Worm (Caenorhabditis elegans) whole organism, L3 larva: ENCODE results near the gene C06C3.3.

Source experiments
- aly-2 ChIP-seq: fragments of 150-350 bp; optimal IDR thresholded peaks from 2 replicates; lab custom pipeline; 2014; ENCODE audit warnings: missing biosample characterization, missing genetic modification characterization
- elt-3 ChIP-seq, 3 experiments: fragments of 150-350 bp in 1 of 3; sonication (generic microtip) in 2 of 3; optimal IDR thresholded peaks; 2 replicates in 2 of 3; 4 replicates in 1 of 3; lab custom pipeline; 2014 to 2017; ENCODE audit warnings: missing biosample characterization in 3 of 3, missing genetic modification characterization in 3 of 3
- lin-39 ChIP-seq: fragments of 150-350 bp; optimal IDR thresholded peaks from 2 replicates; lab custom pipeline; 2018; ENCODE audit warnings: missing biosample characterization, missing genetic modification reagents, missing genetic modification characterization
- nfya-1 ChIP-seq: sonication (generic microtip); optimal IDR thresholded peaks from 2 replicates; lab custom pipeline; 2017; ENCODE audit warnings: missing genetic modification characterization, mild to moderate bottlenecking, missing compliant biosample characterization, antibody characterized with exemption, moderate library complexity; ENCODE audit not compliant: insufficient read depth
- nhr-11 ChIP-seq: fragments of 150-350 bp; optimal IDR thresholded peaks from 2 replicates; lab custom pipeline; 2014; ENCODE audit warnings: missing biosample characterization, missing genetic modification characterization
- nhr-28 ChIP-seq: fragments of 150-350 bp; optimal IDR thresholded peaks from 2 replicates; lab custom pipeline; 2014; ENCODE audit warnings: missing biosample characterization, missing genetic modification characterization
- nhr-77 ChIP-seq: fragments of 150-350 bp; optimal IDR thresholded peaks from 2 replicates; lab custom pipeline; 2014; ENCODE audit warnings: missing biosample characterization, missing genetic modification characterization
- pha-4 ChIP-seq: fragments of 150-350 bp; optimal IDR thresholded peaks from 2 replicates; lab custom pipeline; 2014; ENCODE audit warnings: missing biosample characterization, missing genetic modification reagents, missing genetic modification characterization
- pqm-1 ChIP-seq: fragments of 150-350 bp; optimal IDR thresholded peaks from 2 replicates; lab custom pipeline; 2017; ENCODE audit warnings: missing biosample characterization, missing genetic modification characterization, inconsistent platforms
- skn-1 ChIP-seq: fragments of 150-350 bp; optimal IDR thresholded peaks from 2 replicates; lab custom pipeline; 2014; ENCODE audit warnings: missing biosample characterization, missing genetic modification characterization

DNA sequence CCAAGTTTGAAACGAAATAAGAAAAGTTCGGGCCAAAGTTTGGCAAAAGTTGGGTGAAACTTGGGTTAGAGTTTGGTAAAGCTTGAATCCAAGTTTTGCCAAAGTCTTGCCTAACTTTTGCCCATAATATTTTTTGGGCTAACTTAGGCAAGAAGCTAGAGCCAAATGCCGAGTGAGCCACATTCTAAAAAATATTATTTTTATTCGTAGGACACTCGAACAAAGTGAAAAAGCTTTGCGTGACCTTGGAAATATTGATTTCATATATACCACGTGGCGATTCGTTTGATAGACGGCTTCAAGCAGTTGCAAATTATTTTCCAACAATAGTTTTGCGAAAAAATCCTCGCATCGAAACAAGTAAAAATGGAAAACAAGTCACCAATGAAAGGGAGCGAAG, 31.6 kb upstream of the C06C3.3 start, which contains the start of gene Y51B9A.5:
- TF ChIP-seq aly-2 (tag; lab: Kevin White, UChicago) (no peak), elt-3 (tag; optimal IDR thresholded peaks at IDR 0.05; lab: Kevin White, UChicago) (no peak), lin-39 (tag; lab: Kevin White, UChicago) (no peak), skn-1 (tag; lab: Kevin White, UChicago) (no peak), nhr-28 (tag; lab: Kevin White, UChicago) (no peak), pha-4 (tag; lab: Kevin White, UChicago) (no peak), nfya-1 (no peak), nhr-77 (tag; lab: Kevin White, UChicago) (no peak), nhr-11 (tag; lab: Kevin White, UChicago) (no peak), pqm-1 (tag; lab: Kevin White, UChicago) (no peak)
